Fruit fly (Drosophila melanogaster) Kc167 (cell line): ENCODE results near the gene CG16978.

ENCODE experiments used
- Myc ChIP-seq: fragments of >200 bp; optimal IDR thresholded peaks from 2 replicates; lab custom pipeline; 2017; ENCODE audit warnings: missing external identifiers
- Sin3A ChIP-seq: fragments of >200 bp; optimal IDR thresholded peaks from 2 replicates; lab custom pipeline; 2018; ENCODE audit warnings: missing external identifiers
- h ChIP-seq: fragments of >200 bp; optimal IDR thresholded peaks from 3 replicates; lab custom pipeline; 2018; ENCODE audit warnings: missing external identifiers
- insv ChIP-seq: fragments of >200 bp; optimal IDR thresholded peaks from 3 replicates; lab custom pipeline; 2018; ENCODE audit warnings: missing external identifiers
- psq ChIP-seq: fragments of >200 bp; optimal IDR thresholded peaks from 2 replicates; lab custom pipeline; 2017; ENCODE audit warnings: missing external identifiers
- ttk ChIP-seq: sonication (Bioruptor generic); optimal IDR thresholded peaks from 2 replicates; lab custom pipeline; 2017; ENCODE audit warnings: missing external identifiers

- TF ChIP-seq Myc (no peak), h (lab: Kevin White, UChicago) (no peak), psq (lab: Kevin White, UChicago) (no peak), insv (lab: Kevin White, UChicago) (no peak), ttk (lab: Kevin White, UChicago) (no peak), Sin3A (lab: Kevin White, UChicago) (no peak)
These were observed 1.7 kb upstream of the CG16978 start for dm6 chr2L:13145035-13145683.
